Fruit fly (Drosophila melanogaster): ENCODE results near the gene Mgat2.

The Mgat2 gene

dm6 chr3R:30022452-30023028 is 519 bp upstream of the Mgat2 start, which contains the start of the genes RpS28a and Axn (continued):
- no peak for TF ChIP-seq Awh (GFP tag; IDR thresholded peaks at IDR 0.05)
- TF ChIP-seq CG11456 (GFP tag; IDR thresholded peaks at IDR 0.05): peak; percentile 73; the same call in 2 of the 3 replicates
- no peak for TF ChIP-seq Usf (GFP tag; optimal IDR thresholded peaks at IDR 0.05)
- TF ChIP-seq mam (GFP tag; optimal IDR thresholded peaks at IDR 0.05): peak; percentile 24
- TF ChIP-seq Myb (GFP tag; optimal IDR thresholded peaks at IDR 0.05): peak; percentile 57
- peak; percentile 99 for TF ChIP-seq CG10979 (tag; optimal IDR thresholded peaks at IDR 0.05)
- TF ChIP-seq tll (GFP tag; optimal IDR thresholded peaks at IDR 0.05): peak in 1 of 2 experiments; percentile 11
- TF ChIP-seq Ssrp (tag; optimal IDR thresholded peaks at IDR 0.05): no peak
- TF ChIP-seq Ets65A (GFP tag): peak; percentile 51
- peak; percentile 32; the same call in 1 of the 3 replicates for TF ChIP-seq ci (GFP tag; IDR thresholded peaks at IDR 0.05)
- TF ChIP-seq Mes4 (GFP tag; optimal IDR thresholded peaks at IDR 0.05): peak; percentile 27
- no peak for TF ChIP-seq Six4 (GFP tag; optimal IDR thresholded peaks at IDR 0.05)
- peak in 1 of 2 experiments; percentile 31 for TF ChIP-seq chif (GFP tag; optimal IDR thresholded peaks at IDR 0.05)
- peak; percentile 32 for TF ChIP-seq CG17912 (GFP tag; optimal IDR thresholded peaks at IDR 0.05)
- TF ChIP-seq pita (GFP tag; optimal IDR thresholded peaks at IDR 0.05): peak; percentile 85
- no peak for TF ChIP-seq CG15479 (GFP tag; optimal IDR thresholded peaks at IDR 0.05)
- TF ChIP-seq CG10431 (GFP tag; optimal IDR thresholded peaks at IDR 0.05): peak; percentile 6
- TF ChIP-seq Dek (tag; optimal IDR thresholded peaks at IDR 0.05): peak; percentile 1
- TF ChIP-seq Drgx (GFP tag; IDR thresholded peaks at IDR 0.05): no peak
- peak; percentile 80 for TF ChIP-seq Sin3A (optimal IDR thresholded peaks at IDR 0.05)
- TF ChIP-seq CG16779 (GFP tag; IDR thresholded peaks at IDR 0.05): no peak
- TF ChIP-seq CG15601 (tag; optimal IDR thresholded peaks at IDR 0.05): peak; percentile 81
- TF ChIP-seq CG17568 (GFP tag; optimal IDR thresholded peaks at IDR 0.05): no peak
- no peak for TF ChIP-seq disco-r (GFP tag; optimal IDR thresholded peaks at IDR 0.05)
- peak; percentile 94 for TF ChIP-seq MESR4 (GFP tag; optimal IDR thresholded peaks at IDR 0.05)
- TF ChIP-seq amos (GFP tag; IDR thresholded peaks at IDR 0.05; ENCODE audit: partially characterized antibody): peak; percentile 65; the same call in 1 of the 2 replicates
- no peak for TF ChIP-seq br (optimal IDR thresholded peaks at IDR 0.05)
- peak; percentile 100 for TF ChIP-seq CG5180 (GFP tag; optimal IDR thresholded peaks at IDR 0.05)
- TF ChIP-seq dati (GFP tag; IDR thresholded peaks at IDR 0.05): no peak

DNA sequence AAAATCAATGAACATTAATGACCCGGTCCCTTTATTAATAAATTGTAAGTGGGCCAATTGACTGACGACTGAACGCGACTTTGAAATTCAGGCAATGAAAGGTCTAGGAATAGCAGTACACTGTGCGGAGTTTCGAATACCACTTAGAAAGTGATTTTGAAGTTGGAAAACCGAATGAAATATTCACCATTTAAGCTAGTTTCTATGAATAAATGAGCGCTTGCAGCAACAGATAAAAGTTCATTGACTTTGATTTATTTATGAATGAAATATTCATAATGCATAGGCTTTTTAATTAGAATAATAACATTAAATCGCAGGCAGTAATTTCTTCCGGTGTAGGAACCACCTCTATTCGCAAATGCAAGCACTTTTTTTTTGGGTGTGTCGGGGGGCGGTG is 1.0 kb downstream of the Mgat2 start:
- no peak for TF ChIP-seq CG11456 (GFP tag; IDR thresholded peaks at IDR 0.05)
- TF ChIP-seq CoRest (tag; optimal IDR thresholded peaks at IDR 0.05): peak; percentile 6
- no peak for TF ChIP-seq stwl (tag; optimal IDR thresholded peaks at IDR 0.05)
- TF ChIP-seq CG15269 (tag; optimal IDR thresholded peaks at IDR 0.05): peak; percentile 32
- TF ChIP-seq CG6689 (GFP tag; IDR thresholded peaks at IDR 0.05): peak; percentile 44; the same call in 1 of the 2 replicates
- TF ChIP-seq HHEX (GFP tag; optimal IDR thresholded peaks at IDR 0.05): no peak
- no peak for TF ChIP-seq Hr39 (optimal IDR thresholded peaks at IDR 0.05)
- TF ChIP-seq GATAe (GFP tag; conservative IDR thresholded peaks at IDR 0.05): no peak
- no peak for TF ChIP-seq H15 (GFP tag; IDR thresholded peaks at IDR 0.05)
- no peak for TF ChIP-seq CG15479 (GFP tag; optimal IDR thresholded peaks at IDR 0.05)
- 0 out of 2 replicates have a peak, but pooled peaks have one; percentile 31 for TF ChIP-seq Ptx1 (GFP tag; IDR thresholded peaks at IDR 0.05)
- TF ChIP-seq CG8924 (tag; optimal IDR thresholded peaks at IDR 0.05): peak; percentile 8
- TF ChIP-seq NC2β (GFP tag; optimal IDR thresholded peaks at IDR 0.05): no peak
- peak; percentile 22 for TF ChIP-seq CG7839 (tag; optimal IDR thresholded peaks at IDR 0.05)
- no peak for TF ChIP-seq CG1602 (GFP tag; optimal IDR thresholded peaks at IDR 0.05)
- no peak for TF ChIP-seq CG9437 (GFP tag; optimal IDR thresholded peaks at IDR 0.05)
- TF ChIP-seq CG17359 (tag; optimal IDR thresholded peaks at IDR 0.05): peak; percentile 22
- no peak for TF ChIP-seq Dbx (GFP tag; IDR thresholded peaks at IDR 0.05)
- no peak for TF ChIP-seq crp (GFP tag; optimal IDR thresholded peaks at IDR 0.05)
- TF ChIP-seq Oli (tag; optimal IDR thresholded peaks at IDR 0.05): peak; percentile 33
- TF ChIP-seq btn (GFP tag; optimal IDR thresholded peaks at IDR 0.05): no peak
- TF ChIP-seq CG17829 (tag; optimal IDR thresholded peaks at IDR 0.05): peak; percentile 18
- no peak for TF ChIP-seq zfh2 (GFP tag; optimal IDR thresholded peaks at IDR 0.05)
- TF ChIP-seq fd96Cb (tag; optimal IDR thresholded peaks at IDR 0.05): peak; percentile 43

All from whole organism, embryonic.